Fruit fly (Drosophila melanogaster): ENCODE measurements around the gene Rpp30.

Gene Rpp30

dm6 chr2L:221152-221551, 31.0 kb downstream of the Rpp30 start:
- no peak for TF ChIP-seq bab1 (GFP tag; optimal IDR thresholded peaks at IDR 0.05)
- no peak for TF ChIP-seq CG11617 (GFP tag; optimal IDR thresholded peaks at IDR 0.05)
- TF ChIP-seq Hr96 (GFP tag; optimal IDR thresholded peaks at IDR 0.05) = no peak
- no peak for TF ChIP-seq CG1620 (GFP tag; optimal IDR thresholded peaks at IDR 0.05)
- no peak for TF ChIP-seq pad (GFP tag; optimal IDR thresholded peaks at IDR 0.05)
- no peak for TF ChIP-seq CG7045 (GFP tag; optimal IDR thresholded peaks at IDR 0.05)
- TF ChIP-seq cnc (optimal IDR thresholded peaks at IDR 0.05) = no peak
- TF ChIP-seq CG5204 (GFP tag; optimal IDR thresholded peaks at IDR 0.05) = no peak
- no peak for TF ChIP-seq CG33017 (tag; optimal IDR thresholded peaks at IDR 0.05)
- TF ChIP-seq kay (GFP tag; ENCODE audit: borderline replicate concordance) = no peak
- no peak for TF ChIP-seq cic (GFP tag; optimal IDR thresholded peaks at IDR 0.05)
- no peak for TF ChIP-seq CG12768 (GFP tag; optimal IDR thresholded peaks at IDR 0.05)
- no peak for TF ChIP-seq Clk (GFP tag; optimal IDR thresholded peaks at IDR 0.05)
- TF ChIP-seq toe (GFP tag; optimal IDR thresholded peaks at IDR 0.05) = no peak
- TF ChIP-seq CG14711 (tag; optimal IDR thresholded peaks at IDR 0.05) = no peak
- TF ChIP-seq Crg-1 (GFP tag; optimal IDR thresholded peaks at IDR 0.05) = no peak
- TF ChIP-seq ovo (GFP tag; optimal IDR thresholded peaks at IDR 0.05) = no peak
- no peak for TF ChIP-seq Mnt (GFP tag; optimal IDR thresholded peaks at IDR 0.05)
- no peak for TF ChIP-seq tj (GFP tag; optimal IDR thresholded peaks at IDR 0.05)

- TF ChIP-seq CG7101 (tag; optimal IDR thresholded peaks at IDR 0.05) = peak; percentile 72
- no peak for TF ChIP-seq tj (GFP tag; optimal IDR thresholded peaks at IDR 0.05)
- peak; percentile 69 for TF ChIP-seq ovo (GFP tag; optimal IDR thresholded peaks at IDR 0.05)
- TF ChIP-seq Clk (GFP tag; optimal IDR thresholded peaks at IDR 0.05) = peak; percentile 52
- peak; percentile 92 for TF ChIP-seq cic (GFP tag; optimal IDR thresholded peaks at IDR 0.05)
- peak; percentile 64 for TF ChIP-seq CG7045 (GFP tag; optimal IDR thresholded peaks at IDR 0.05)
- TF ChIP-seq CG14711 (tag; optimal IDR thresholded peaks at IDR 0.05) = peak; percentile 10
- peak; percentile 90 for TF ChIP-seq kay (GFP tag; ENCODE audit: borderline replicate concordance)
- TF ChIP-seq Mnt (GFP tag; optimal IDR thresholded peaks at IDR 0.05) = peak; percentile 62
- peak; percentile 68 for TF ChIP-seq CG11617 (GFP tag; optimal IDR thresholded peaks at IDR 0.05)
- no peak for TF ChIP-seq toe (GFP tag; optimal IDR thresholded peaks at IDR 0.05)
- no peak for TF ChIP-seq Hr96 (GFP tag; optimal IDR thresholded peaks at IDR 0.05)
- TF ChIP-seq pad (GFP tag; optimal IDR thresholded peaks at IDR 0.05) = peak; percentile 44
- peak; percentile 74 for TF ChIP-seq CG12768 (GFP tag; optimal IDR thresholded peaks at IDR 0.05)
- no peak for TF ChIP-seq CG1620 (GFP tag; optimal IDR thresholded peaks at IDR 0.05)
- TF ChIP-seq CG5204 (GFP tag; optimal IDR thresholded peaks at IDR 0.05) = no peak
- TF ChIP-seq bab1 (GFP tag; optimal IDR thresholded peaks at IDR 0.05) = no peak
- TF ChIP-seq Crg-1 (GFP tag; optimal IDR thresholded peaks at IDR 0.05) = peak; percentile 83
- peak; percentile 51 for TF ChIP-seq CG33017 (tag; optimal IDR thresholded peaks at IDR 0.05)
- no peak for TF ChIP-seq cnc (optimal IDR thresholded peaks at IDR 0.05)
Measured at dm6 chr2L:220509-220908, 31.7 kb downstream of the Rpp30 start.

- TF ChIP-seq Crg-1 (GFP tag; optimal IDR thresholded peaks at IDR 0.05) (no peak), Mnt (GFP tag; optimal IDR thresholded peaks at IDR 0.05) (no peak), tj (GFP tag; optimal IDR thresholded peaks at IDR 0.05) (no peak), ovo (GFP tag; optimal IDR thresholded peaks at IDR 0.05) (no peak), CG5204 (GFP tag; optimal IDR thresholded peaks at IDR 0.05) (no peak), CG12768 (GFP tag; optimal IDR thresholded peaks at IDR 0.05) (no peak), CG7045 (GFP tag; optimal IDR thresholded peaks at IDR 0.05) (no peak), pad (GFP tag; optimal IDR thresholded peaks at IDR 0.05) (no peak), kay (GFP tag; ENCODE audit: borderline replicate concordance) (no peak), CG14711 (tag; optimal IDR thresholded peaks at IDR 0.05) (no peak), cic (GFP tag; optimal IDR thresholded peaks at IDR 0.05) (no peak)
Measured at dm6 chr2L:219441-220033, 32.6 kb downstream of the Rpp30 start.

dm6 chr2L:207129-207813, 44.9 kb downstream of the Rpp30 start, which contains the start of the genes Tbc1d15-17 and CG11617:
Tbc1d15-17 (plus strand) TSS chr2L:207179.
CG11617 (minus strand) TSS chr2L:207297.
- TF ChIP-seq CG33017 (tag; optimal IDR thresholded peaks at IDR 0.05) (no peak), CG7045 (GFP tag; optimal IDR thresholded peaks at IDR 0.05) (no peak), CG7101 (tag; optimal IDR thresholded peaks at IDR 0.05) (peak; percentile 1), CG14711 (tag; optimal IDR thresholded peaks at IDR 0.05) (no peak), toe (GFP tag; optimal IDR thresholded peaks at IDR 0.05) (no peak), cnc (optimal IDR thresholded peaks at IDR 0.05) (no peak), kay (GFP tag; ENCODE audit: borderline replicate concordance) (no peak), ovo (GFP tag; optimal IDR thresholded peaks at IDR 0.05) (no peak), bab1 (GFP tag; optimal IDR thresholded peaks at IDR 0.05) (peak; percentile 68), Mnt (GFP tag; optimal IDR thresholded peaks at IDR 0.05) (no peak), CG11617 (GFP tag; optimal IDR thresholded peaks at IDR 0.05) (peak; percentile 64), Clk (GFP tag; optimal IDR thresholded peaks at IDR 0.05) (no peak), tj (GFP tag; optimal IDR thresholded peaks at IDR 0.05) (peak; percentile 99), CG5204 (GFP tag; optimal IDR thresholded peaks at IDR 0.05) (no peak), CG1620 (GFP tag; optimal IDR thresholded peaks at IDR 0.05) (peak; percentile 40), CG12768 (GFP tag; optimal IDR thresholded peaks at IDR 0.05) (no peak), Hr96 (GFP tag; optimal IDR thresholded peaks at IDR 0.05) (no peak), pad (GFP tag; optimal IDR thresholded peaks at IDR 0.05) (peak; percentile 14), cic (GFP tag; optimal IDR thresholded peaks at IDR 0.05) (peak; percentile 35), Crg-1 (GFP tag; optimal IDR thresholded peaks at IDR 0.05) (no peak)

- peak; percentile 97 for TF ChIP-seq kay (GFP tag; ENCODE audit: borderline replicate concordance)
- TF ChIP-seq Hr96 (GFP tag; optimal IDR thresholded peaks at IDR 0.05) = no peak
- TF ChIP-seq CG7101 (tag; optimal IDR thresholded peaks at IDR 0.05) = no peak
- TF ChIP-seq Clk (GFP tag; optimal IDR thresholded peaks at IDR 0.05) = no peak
- TF ChIP-seq CG11617 (GFP tag; optimal IDR thresholded peaks at IDR 0.05) = peak; percentile 43
Measured at dm6 chr2L:206556-206955, 45.6 kb downstream of the Rpp30 start.
